Worm (Caenorhabditis elegans): ENCODE results near the gene ccch-5.
A peak's percentile ranks its signal among the peaks of the same experiment; 100 is the strongest.

The ccch-5 gene

ce11 chrIV:14874926-14875570 is 44.4 kb upstream of the ccch-5 start (continued):
- TF ChIP-seq ztf-11 (tag; optimal IDR thresholded peaks at IDR 0.05) (no peak), egl-43 (GFP tag; IDR thresholded peaks at IDR 0.05) (no peak), lin-13 (GFP tag; optimal IDR thresholded peaks at IDR 0.05) (no peak), dmd-8 (GFP tag; IDR thresholded peaks at IDR 0.05) (no peak), lim-7 (GFP tag; IDR thresholded peaks at IDR 0.05) (no peak), snpc-1.2 (GFP tag; IDR thresholded peaks at IDR 0.05) (peak; percentile 98), F10B5.3 (tag; optimal IDR thresholded peaks at IDR 0.05) (no peak), nhr-28 (tag; optimal IDR thresholded peaks at IDR 0.05) (peak; percentile 81)

ce11 chrIV:14876632-14877031 is 42.8 kb upstream of the ccch-5 start:
- peak in 1 of 2 experiments; percentile 42 for TF ChIP-seq unc-62 (GFP tag; optimal IDR thresholded peaks at IDR 0.05 in 1 of 2)
- no peak for TF ChIP-seq unc-62 (tag; optimal IDR thresholded peaks at IDR 0.05)
- peak; percentile 32 for TF ChIP-seq aha-1 (tag)
- 0 out of 2 replicates have a peak, but pooled peaks have one; percentile 23 for TF ChIP-seq ceh-20 (GFP tag; IDR thresholded peaks at IDR 0.05)
- no peak for TF ChIP-seq ceh-32 (tag; optimal IDR thresholded peaks at IDR 0.05; ENCODE audit: poor library complexity)
- peak; percentile 56 for TF ChIP-seq mxl-3 (GFP tag; optimal IDR thresholded peaks at IDR 0.05)
- TF ChIP-seq snpc-1.2 (GFP tag; IDR thresholded peaks at IDR 0.05) = peak; percentile 94
- TF ChIP-seq T26A8.4 (GFP tag; IDR thresholded peaks at IDR 0.05) = no peak
- TF ChIP-seq mdl-1 (tag; optimal IDR thresholded peaks at IDR 0.05) = no peak
- peak; percentile 50 for TF ChIP-seq nhr-25 (tag; optimal IDR thresholded peaks at IDR 0.05; ENCODE audit: borderline replicate concordance, insufficient read depth)
- TF ChIP-seq aly-2 (tag; optimal IDR thresholded peaks at IDR 0.05) = no peak
- TF ChIP-seq tra-1 (GFP tag; IDR thresholded peaks at IDR 0.05) = no peak
- TF ChIP-seq nhr-48 (tag; optimal IDR thresholded peaks at IDR 0.05) = no peak

ce11 chrIV:14877657-14878056 is 41.8 kb upstream of the ccch-5 start:
- TF ChIP-seq aha-1 (tag) = peak; percentile 70
- no peak for TF ChIP-seq rbr-2 (tag; optimal IDR thresholded peaks at IDR 0.05)

- TF ChIP-seq dve-1 (tag; optimal IDR thresholded peaks at IDR 0.05; ENCODE audit: insufficient read depth) (no peak), Y5F2A.4 (GFP tag; optimal IDR thresholded peaks at IDR 0.05) (no peak), nhr-42 (GFP tag; IDR thresholded peaks at IDR 0.05) (no peak), nhr-25 (tag; optimal IDR thresholded peaks at IDR 0.05; ENCODE audit: borderline replicate concordance, insufficient read depth) (no peak), vab-7 (GFP tag; IDR thresholded peaks at IDR 0.05) (no peak), daf-8 (GFP tag; IDR thresholded peaks at IDR 0.05) (no peak), arid-1 (GFP tag; conservative IDR thresholded peaks at IDR 0.05) (no peak), php-3 (GFP tag; IDR thresholded peaks at IDR 0.05) (no peak), nhr-41 (GFP tag; IDR thresholded peaks at IDR 0.05) (no peak), zfp-3 (GFP tag; conservative IDR thresholded peaks at IDR 0.05) (no peak), F10B5.3 (tag; optimal IDR thresholded peaks at IDR 0.05) (no peak), nhr-10 (tag; optimal IDR thresholded peaks at IDR 0.05) (no peak), unc-130 (GFP tag; optimal IDR thresholded peaks at IDR 0.05) (no peak), mep-1 (tag; optimal IDR thresholded peaks at IDR 0.05) (no peak), nhr-102 (tag; optimal IDR thresholded peaks at IDR 0.05) (no peak)
These were observed 40.2 kb upstream of the ccch-5 start, which contains the start of gene eps-8 for ce11 chrIV:14879184-14879583. eps-8 (plus strand) TSS chrIV:14879484.

- no peak for TF ChIP-seq fos-1 (tag; optimal IDR thresholded peaks at IDR 0.05)
- peak; percentile 87 for TF ChIP-seq hlh-11 (tag; optimal IDR thresholded peaks at IDR 0.05)
- peak; percentile 66 for TF ChIP-seq nhr-6 (tag; optimal IDR thresholded peaks at IDR 0.05)
- no peak for TF ChIP-seq lin-15B (tag; optimal IDR thresholded peaks at IDR 0.05)
- peak; percentile 8 for TF ChIP-seq mep-1 (tag; optimal IDR thresholded peaks at IDR 0.05)
- TF ChIP-seq pqm-1 (tag; optimal IDR thresholded peaks at IDR 0.05) = peak; percentile 98
- no peak for TF ChIP-seq snpc-4 (tag; optimal IDR thresholded peaks at IDR 0.05)
- TF ChIP-seq aha-1 (tag) = peak; percentile 9
- no peak for TF ChIP-seq lin-39 (tag; optimal IDR thresholded peaks at IDR 0.05)
- TF ChIP-seq dmd-6 (GFP tag; IDR thresholded peaks at IDR 0.05) = peak; percentile 87; the same call in 1 of the 2 replicates
- TF ChIP-seq nhr-48 (tag; optimal IDR thresholded peaks at IDR 0.05) = peak; percentile 67
- no peak for TF ChIP-seq daf-16 (GFP tag; optimal IDR thresholded peaks at IDR 0.05)
- TF ChIP-seq daf-16 (tag; optimal IDR thresholded peaks at IDR 0.05) = peak; percentile 91
- peak; percentile 25 for TF ChIP-seq nhr-102 (tag; optimal IDR thresholded peaks at IDR 0.05)
- peak; percentile 79 for TF ChIP-seq nhr-28 (tag; optimal IDR thresholded peaks at IDR 0.05)
- peak; percentile 90 for TF ChIP-seq dve-1 (tag; optimal IDR thresholded peaks at IDR 0.05; ENCODE audit: insufficient read depth)
- TF ChIP-seq nhr-77 (tag; optimal IDR thresholded peaks at IDR 0.05) = peak; percentile 3
These were observed 35.6 kb upstream of the ccch-5 start for ce11 chrIV:14883812-14884211.
